Fruit fly (Drosophila melanogaster): ENCODE data around the gene CG5498.

CG5498 gene

dm6 chr3L:20347762-20348580 is 35.9 kb downstream of the CG5498 start, which contains the start of the genes Rbbp5 and eRF1:
Rbbp5 (minus strand) TSS chr3L:20347942.
eRF1 (plus strand) TSS chr3L:20348355.
- TF ChIP-seq psq (optimal IDR thresholded peaks at IDR 0.05), result no peak
- TF ChIP-seq ttk (optimal IDR thresholded peaks at IDR 0.05), result no peak
- no peak for TF ChIP-seq h (optimal IDR thresholded peaks at IDR 0.05)
- TF ChIP-seq Myc (optimal IDR thresholded peaks at IDR 0.05), result no peak
- no peak for TF ChIP-seq insv (optimal IDR thresholded peaks at IDR 0.05)
- TF ChIP-seq Sin3A (optimal IDR thresholded peaks at IDR 0.05), result no peak

- no peak for TF ChIP-seq Myc (optimal IDR thresholded peaks at IDR 0.05)
- TF ChIP-seq insv (optimal IDR thresholded peaks at IDR 0.05), result no peak
- TF ChIP-seq ttk (optimal IDR thresholded peaks at IDR 0.05), result no peak
- no peak for TF ChIP-seq Sin3A (optimal IDR thresholded peaks at IDR 0.05)
- TF ChIP-seq h (optimal IDR thresholded peaks at IDR 0.05), result no peak
- TF ChIP-seq psq (optimal IDR thresholded peaks at IDR 0.05), result no peak
Observed at dm6 chr3L:20342334-20342733, 41.6 kb downstream of the CG5498 start, which contains the start of gene Spn77Bc. Spn77Bc (plus strand) TSS chr3L:20342634.

Data from Kc167 (cell line).